Fruit fly (Drosophila melanogaster) whole organism, embryonic: Measurements from ENCODE around the gene DppIII.

ENCODE experiments used
- Ada2b ChIP-seq: fragments of 200-800 bp; sonication (Bioruptor generic); IDR thresholded peaks from 2 replicates; pipeline ENCODE4 v1.3.6; 2022; ENCODE audit warnings: missing biosample characterization, missing genetic modification characterization
- Antp ChIP-seq: fragments of 200-800 bp; sonication (Bioruptor generic); optimal IDR thresholded peaks from 3 replicates; lab custom pipeline; 2016; ENCODE audit warnings: missing biosample characterization, missing genetic modification characterization
- Atf6 ChIP-seq: fragments of 200-800 bp; sonication (Bioruptor generic); IDR thresholded peaks from 2 replicates; pipeline ENCODE4 v1.3.6; 2022; ENCODE audit warnings: missing biosample characterization, missing genetic modification characterization
- Bgb ChIP-seq: fragments of 200-800 bp; sonication (Bioruptor generic); IDR thresholded peaks from 2 replicates; pipeline ENCODE4 v1.3.6; 2022; ENCODE audit warnings: missing biosample characterization, missing genetic modification characterization; ENCODE audit not compliant: partially characterized antibody
- CG10321 ChIP-seq: fragments of 200-800 bp; sonication (Bioruptor generic); IDR thresholded peaks from 2 replicates; pipeline ENCODE4 v1.3.6; 2022; ENCODE audit warnings: missing biosample characterization, missing genetic modification characterization
- CG12942 ChIP-seq: fragments of 200-800 bp; sonication (Bioruptor generic); optimal IDR thresholded peaks from 3 replicates; lab custom pipeline; 2016; ENCODE audit warnings: missing biosample characterization, missing genetic modification characterization
- CG13424 ChIP-seq: fragments of 200-800 bp; sonication (Bioruptor generic); optimal IDR thresholded peaks from 2 replicates; lab custom pipeline; 2019; ENCODE audit warnings: missing biosample characterization, mild to moderate bottlenecking, missing genetic modification characterization, moderate library complexity
- CG13624 ChIP-seq: fragments of 200-800 bp; sonication (Bioruptor generic); optimal IDR thresholded peaks from 2 replicates; lab custom pipeline; 2016; ENCODE audit warnings: missing biosample characterization, missing genetic modification characterization
- CG14965 ChIP-seq: fragments of 200-800 bp; sonication (Bioruptor generic); optimal IDR thresholded peaks from 2 replicates; lab custom pipeline; 2016; ENCODE audit warnings: missing biosample characterization, missing genetic modification characterization, borderline replicate concordance
- CG1647 ChIP-seq: fragments of 200-800 bp; sonication (Bioruptor generic); optimal IDR thresholded peaks from 3 replicates; lab custom pipeline; 2016; ENCODE audit warnings: missing biosample characterization, missing genetic modification characterization
- CG17612 ChIP-seq: fragments of 200-800 bp; sonication (Bioruptor generic); IDR thresholded peaks from 2 replicates; pipeline ENCODE4 v1.3.6; 2022; ENCODE audit warnings: missing biosample characterization, missing genetic modification characterization
- CG17912 ChIP-seq: fragments of 200-800 bp; sonication (Bioruptor generic); optimal IDR thresholded peaks from 2 replicates; lab custom pipeline; 2018; ENCODE audit warnings: missing biosample characterization, mild to moderate bottlenecking, missing genetic modification characterization
- CG2129 ChIP-seq: fragments of 200-800 bp; sonication (Bioruptor generic); IDR thresholded peaks from 2 replicates; pipeline ENCODE4 v1.3.6; 2022; ENCODE audit warnings: missing biosample characterization, missing genetic modification characterization; ENCODE audit not compliant: partially characterized antibody
- CG4424 ChIP-seq: fragments of 200-800 bp; sonication (Bioruptor generic); optimal IDR thresholded peaks from 3 replicates; lab custom pipeline; 2016; ENCODE audit warnings: missing biosample characterization, missing genetic modification characterization
- CG6175 ChIP-seq: fragments of 200-800 bp; sonication (Bioruptor generic); IDR thresholded peaks from 3 replicates; pipeline ENCODE4 v1.3.6; 2022; ENCODE audit warnings: missing biosample characterization, missing genetic modification characterization
- CG6689 ChIP-seq: fragments of 200-800 bp; sonication (Bioruptor generic); IDR thresholded peaks from 2 replicates; pipeline ENCODE4 v1.3.6; 2022; ENCODE audit warnings: missing biosample characterization, missing genetic modification characterization
- CG7357 ChIP-seq: fragments of 200-800 bp; sonication (Bioruptor generic); IDR thresholded peaks from 3 replicates; pipeline ENCODE4 v1.3.6; 2022; ENCODE audit warnings: missing biosample characterization, missing genetic modification characterization
- CG7372 ChIP-seq: fragments of 200-800 bp; sonication (Bioruptor generic); IDR thresholded peaks from 2 replicates; pipeline ENCODE4 v1.3.6; 2022; ENCODE audit warnings: missing biosample characterization, missing genetic modification characterization
- CG7839 ChIP-seq: fragments of 200-800 bp; sonication (Bioruptor generic); optimal IDR thresholded peaks from 3 replicates; lab custom pipeline; 2018; ENCODE audit warnings: missing biosample characterization, mild to moderate bottlenecking, missing genetic modification characterization, moderate library complexity
- CG9215 ChIP-seq: fragments of 200-800 bp; sonication (Bioruptor generic); IDR thresholded peaks from 2 replicates; pipeline ENCODE4 v1.3.6; 2022; ENCODE audit warnings: missing biosample characterization, missing genetic modification characterization
- D ChIP-seq, 2 experiments: fragments of 200-800 bp in 1 of 2; fragments of >200 bp in 1 of 2; sonication (Bioruptor generic) in 1 of 2; optimal IDR thresholded peaks; 2 replicates in 1 of 2; 3 replicates in 1 of 2; lab custom pipeline; 2017; ENCODE audit warnings: mild to moderate bottlenecking in 1 of 2, missing biosample characterization in 1 of 2, missing genetic modification characterization in 1 of 2, missing genetic modification reagents in 1 of 2
- D19A ChIP-seq: fragments of 200-800 bp; optimal IDR thresholded peaks from 3 replicates; lab custom pipeline; 2019; ENCODE audit warnings: missing biosample characterization, mild to moderate bottlenecking, missing genetic modification characterization, moderate library complexity
- D19B ChIP-seq: fragments of 200-800 bp; sonication (Bioruptor generic); optimal IDR thresholded peaks from 2 replicates; lab custom pipeline; 2017; ENCODE audit warnings: missing biosample characterization, mild to moderate bottlenecking, missing genetic modification characterization
- E2f1 ChIP-seq: fragments of 200-800 bp; sonication (Bioruptor generic); IDR thresholded peaks from 2 replicates; pipeline ENCODE4 v1.3.6; 2022; ENCODE audit warnings: missing biosample characterization, missing genetic modification characterization
- HmgZ ChIP-seq: fragments of 200-800 bp; sonication (Bioruptor generic); optimal IDR thresholded peaks from 2 replicates; lab custom pipeline; 2018; ENCODE audit warnings: missing biosample characterization, mild to moderate bottlenecking, missing genetic modification characterization
- Hr78 ChIP-seq, 2 experiments: fragments of 200-800 bp in 1 of 2; fragments of >200 bp in 1 of 2; sonication (Bioruptor generic) in 1 of 2; optimal IDR thresholded peaks; 2 replicates each; lab custom pipeline; 2017 to 2019; ENCODE audit warnings: missing biosample characterization in 2 of 2, missing genetic modification characterization in 2 of 2, mild to moderate bottlenecking in 1 of 2, moderate library complexity in 1 of 2
- Jarid2 ChIP-seq: fragments of 200-800 bp; sonication (Bioruptor generic); optimal IDR thresholded peaks from 3 replicates; lab custom pipeline; 2017; ENCODE audit warnings: mild to moderate bottlenecking, missing biosample characterization, missing genetic modification reagents, missing genetic modification characterization
- NFAT ChIP-seq: fragments of 200-800 bp; sonication (Bioruptor generic); IDR thresholded peaks from 2 replicates; pipeline ENCODE4 v1.3.6; 2022; ENCODE audit warnings: missing biosample characterization, missing genetic modification characterization
- Oaz ChIP-seq: fragments of 200-800 bp; sonication (Bioruptor generic); IDR thresholded peaks from 2 replicates; pipeline ENCODE4 v1.3.6; 2022; ENCODE audit warnings: missing biosample characterization, missing genetic modification characterization
- PHDP ChIP-seq: fragments of 200-800 bp; sonication (Bioruptor generic); optimal IDR thresholded peaks from 3 replicates; lab custom pipeline; 2018; ENCODE audit warnings: missing biosample characterization, mild to moderate bottlenecking, missing genetic modification characterization, moderate library complexity
- Spps ChIP-seq: fragments of 200-800 bp; sonication (Bioruptor generic); optimal IDR thresholded peaks from 2 replicates; lab custom pipeline; 2018; ENCODE audit warnings: missing biosample characterization, mild to moderate bottlenecking, missing genetic modification characterization
- Ssrp ChIP-seq: fragments of 200-800 bp; sonication (Bioruptor generic); optimal IDR thresholded peaks from 2 replicates; lab custom pipeline; 2018; ENCODE audit warnings: missing biosample characterization, mild to moderate bottlenecking, missing genetic modification characterization, moderate library complexity
- Xbp1 ChIP-seq: fragments of 200-800 bp; sonication (Bioruptor generic); optimal IDR thresholded peaks from 3 replicates; lab custom pipeline; 2016; ENCODE audit warnings: missing biosample characterization, mild to moderate bottlenecking, missing genetic modification characterization
- Xrp1 ChIP-seq: fragments of 200-800 bp; sonication (Bioruptor generic); IDR thresholded peaks from 2 replicates; pipeline ENCODE4 v1.3.6; 2022; ENCODE audit warnings: missing biosample characterization, missing genetic modification characterization
- bowl ChIP-seq: fragments of 200-800 bp; sonication (Bioruptor generic); IDR thresholded peaks from 2 replicates; pipeline ENCODE4 v1.3.6; 2022; ENCODE audit warnings: missing biosample characterization, missing genetic modification characterization
- gt ChIP-seq: fragments of 200-800 bp; sonication (Bioruptor generic); IDR thresholded peaks from 2 replicates; pipeline ENCODE4 v1.3.6; 2022; ENCODE audit warnings: missing biosample characterization, missing genetic modification characterization
- ken ChIP-seq: fragments of 200-800 bp; sonication (Bioruptor generic); IDR thresholded peaks from 3 replicates; pipeline ENCODE4 v1.3.6; 2022; ENCODE audit warnings: missing biosample characterization, missing genetic modification characterization
- kni ChIP-seq: fragments of 200-800 bp; sonication (Bioruptor generic); optimal IDR thresholded peaks from 3 replicates; lab custom pipeline; 2017; ENCODE audit warnings: mild to moderate bottlenecking, missing biosample characterization, missing genetic modification reagents, missing genetic modification characterization
- luna ChIP-seq: fragments of 200-800 bp; sonication (Bioruptor generic); optimal IDR thresholded peaks from 2 replicates; lab custom pipeline; 2016; ENCODE audit warnings: missing biosample characterization, missing genetic modification characterization
- peb ChIP-seq: fragments of 200-800 bp; sonication (Bioruptor generic); IDR thresholded peaks from 2 replicates; pipeline ENCODE4 v1.3.6; 2022; ENCODE audit warnings: missing biosample characterization, missing genetic modification characterization
- phol ChIP-seq: fragments of 200-800 bp; sonication (Bioruptor generic); optimal IDR thresholded peaks from 3 replicates; lab custom pipeline; 2018; ENCODE audit warnings: missing biosample characterization, mild to moderate bottlenecking, missing genetic modification characterization, moderate library complexity
- schlank ChIP-seq: fragments of 200-800 bp; sonication (Bioruptor generic); optimal IDR thresholded peaks from 2 replicates; lab custom pipeline; 2018; ENCODE audit warnings: missing biosample characterization, mild to moderate bottlenecking, missing genetic modification characterization
- shn ChIP-seq: fragments of 200-800 bp; sonication (Bioruptor generic); optimal IDR thresholded peaks from 3 replicates; lab custom pipeline; 2016; ENCODE audit warnings: missing biosample characterization, missing genetic modification characterization
- sisA ChIP-seq: fragments of 200-800 bp; sonication (Bioruptor generic); IDR thresholded peaks from 2 replicates; pipeline ENCODE4 v1.3.6; 2022; ENCODE audit warnings: missing biosample characterization, missing genetic modification characterization
- sna ChIP-seq: fragments of 200-800 bp; sonication (Bioruptor generic); IDR thresholded peaks from 2 replicates; pipeline ENCODE4 v1.3.6; 2022; ENCODE audit warnings: missing biosample characterization, missing genetic modification characterization; ENCODE audit not compliant: partially characterized antibody
- sqz ChIP-seq: fragments of 200-800 bp; sonication (Bioruptor generic); optimal IDR thresholded peaks from 3 replicates; lab custom pipeline; 2018; ENCODE audit warnings: missing biosample characterization, mild to moderate bottlenecking, missing genetic modification characterization
- trem ChIP-seq: fragments of 200-800 bp; optimal IDR thresholded peaks from 3 replicates; lab custom pipeline; 2019; ENCODE audit warnings: missing biosample characterization, mild to moderate bottlenecking, missing genetic modification characterization, moderate library complexity
- tx ChIP-seq: fragments of 200-800 bp; sonication (Bioruptor generic); optimal IDR thresholded peaks from 2 replicates; lab custom pipeline; 2016; ENCODE audit warnings: missing biosample characterization, missing genetic modification characterization
- vvl ChIP-seq: fragments of 200-800 bp; sonication (Bioruptor generic); IDR thresholded peaks from 2 replicates; pipeline ENCODE4 v1.3.6; 2022; ENCODE audit warnings: missing biosample characterization, missing genetic modification characterization
- zen2 ChIP-seq: fragments of 200-800 bp; sonication (Bioruptor generic); IDR thresholded peaks from 3 replicates; pipeline ENCODE4 v1.3.6; 2022; ENCODE audit warnings: missing biosample characterization, missing genetic modification characterization; ENCODE audit not compliant: partially characterized antibody

The DppIII gene

dm6 chr3R:8355579-8355978, 11.4 kb downstream of the DppIII start (continued):
- TF ChIP-seq CG6175 (GFP tag; lab: Robert Waterston, UW): peak; percentile 93
- peak; percentile 96 for TF ChIP-seq Antp
- peak in 1 of 2 experiments; percentile 64 for TF ChIP-seq Hr78 (GFP tag; optimal IDR thresholded peaks at IDR 0.05; lab: Kevin White, UChicago)
- peak; percentile 70 for TF ChIP-seq Spps (tag; lab: Kevin White, UChicago)
- TF ChIP-seq D19B (GFP tag; lab: Kevin White, UChicago): peak; percentile 90
- peak; percentile 95 for TF ChIP-seq schlank (tag; lab: Kevin White, UChicago)
- TF ChIP-seq CG13624 (GFP tag; lab: Kevin White, UChicago): peak; percentile 99
- peak; percentile 94 for TF ChIP-seq CG9215
- TF ChIP-seq zen2 (GFP tag; lab: Robert Waterston, UW): no peak
- peak; percentile 96 for TF ChIP-seq tx (GFP tag; lab: Kevin White, UChicago)
- no peak for TF ChIP-seq kni
- peak; percentile 97 for TF ChIP-seq Atf6
- TF ChIP-seq shn (GFP tag; lab: Kevin White, UChicago): peak; percentile 96
- TF ChIP-seq CG2129 (GFP tag; lab: Robert Waterston, UW): no peak
- TF ChIP-seq D (optimal IDR thresholded peaks at IDR 0.05; lab: Kevin White, UChicago): no peak
- peak; percentile 88 for TF ChIP-seq D (GFP tag; optimal IDR thresholded peaks at IDR 0.05; lab: Kevin White, UChicago)
- TF ChIP-seq CG13424 (tag; lab: Kevin White, UChicago): peak; percentile 92
- TF ChIP-seq luna (GFP tag; lab: Kevin White, UChicago): peak; percentile 95
- peak; percentile 83 for TF ChIP-seq CG7372 (GFP tag; lab: Robert Waterston, UW)
- TF ChIP-seq ken: peak; percentile 90
- peak; percentile 83 for TF ChIP-seq trem
- no peak for TF ChIP-seq CG17912 (GFP tag; lab: Kevin White, UChicago)
- TF ChIP-seq CG12942 (GFP tag; lab: Kevin White, UChicago): peak; percentile 91
- no peak for TF ChIP-seq sna (GFP tag; lab: Robert Waterston, UW)
- peak; percentile 84 for TF ChIP-seq peb (GFP tag; lab: Robert Waterston, UW)
- peak; percentile 97 for TF ChIP-seq Xbp1 (GFP tag; lab: Kevin White, UChicago)
- no peak for TF ChIP-seq Bgb (GFP tag; lab: Robert Waterston, UW)
- TF ChIP-seq gt (GFP tag; lab: Robert Waterston, UW): peak; percentile 69; the same call in 1 of the 2 replicates
- peak; percentile 96 for TF ChIP-seq sisA (GFP tag; lab: Robert Waterston, UW)
- peak; percentile 77 for TF ChIP-seq CG14965 (GFP tag; lab: Kevin White, UChicago)
- TF ChIP-seq bowl (GFP tag; lab: Robert Waterston, UW): peak; percentile 82
- TF ChIP-seq CG7357 (GFP tag; lab: Robert Waterston, UW): peak; percentile 78; the same call in 2 of the 3 replicates
- TF ChIP-seq CG4424 (GFP tag; lab: Kevin White, UChicago): peak; percentile 95
- TF ChIP-seq NFAT (GFP tag; lab: Robert Waterston, UW): peak; percentile 95
- TF ChIP-seq Ada2b: peak; percentile 95
- peak; percentile 94 for TF ChIP-seq CG6689 (GFP tag; lab: Robert Waterston, UW)
- peak; percentile 99 for TF ChIP-seq HmgZ
- TF ChIP-seq CG10321 (GFP tag; lab: Robert Waterston, UW): peak; percentile 72
- TF ChIP-seq Ssrp (tag; lab: Kevin White, UChicago): peak; percentile 84
- TF ChIP-seq PHDP (tag; lab: Kevin White, UChicago): peak; percentile 97
- TF ChIP-seq Jarid2 (GFP tag; lab: Kevin White, UChicago): peak; percentile 75
- peak; percentile 95 for TF ChIP-seq Xrp1 (GFP tag; lab: Robert Waterston, UW)
- TF ChIP-seq phol (tag; lab: Kevin White, UChicago): peak; percentile 91
- TF ChIP-seq sqz (GFP tag; lab: Kevin White, UChicago): peak; percentile 88
- peak; percentile 96 for TF ChIP-seq CG7839
- TF ChIP-seq CG1647 (GFP tag; lab: Kevin White, UChicago): peak; percentile 93
- TF ChIP-seq D19A (tag; lab: Kevin White, UChicago): peak; percentile 82
- TF ChIP-seq CG17612: peak; percentile 87
- peak; percentile 93 for TF ChIP-seq E2f1 (GFP tag; lab: Robert Waterston, UW)
- TF ChIP-seq vvl (GFP tag; lab: Robert Waterston, UW): peak; percentile 97
- peak; percentile 88 for TF ChIP-seq Oaz (GFP tag; lab: Robert Waterston, UW)
